Worm (Caenorhabditis elegans): ENCODE measurements around the gene B0252.5.

Gene B0252.5

ce11 chrII:6898017-6898779, 20.5 kb downstream of the B0252.5 start, which contains the start of gene hrpl-1:
Gene hrpl-1 (plus strand): TSS chrII:6898729.
- TF ChIP-seq grh-1 (GFP tag; IDR thresholded peaks at IDR 0.05) (no peak), fkh-4 (tag; optimal IDR thresholded peaks at IDR 0.05; ENCODE audit: borderline replicate concordance) (no peak), egl-27 (tag; optimal IDR thresholded peaks at IDR 0.05) (no peak), nhr-71 (tag; optimal IDR thresholded peaks at IDR 0.05) (peak; percentile 58), nhr-12 (tag; optimal IDR thresholded peaks at IDR 0.05) (no peak), isw-1 (GFP tag; IDR thresholded peaks at IDR 0.05) (no peak), zag-1 (tag; optimal IDR thresholded peaks at IDR 0.05) (no peak), efl-3 (GFP tag; optimal IDR thresholded peaks at IDR 0.05) (no peak), vab-15 (tag; optimal IDR thresholded peaks at IDR 0.05) (no peak), lin-15B (tag; optimal IDR thresholded peaks at IDR 0.05) (no peak), ztf-4 (tag; optimal IDR thresholded peaks at IDR 0.05) (no peak), sup-37 (GFP tag; optimal IDR thresholded peaks at IDR 0.05) (no peak), unc-86 (tag; optimal IDR thresholded peaks at IDR 0.05) (no peak), lsy-2 (tag; optimal IDR thresholded peaks at IDR 0.05) (peak in 1 of 2 experiments; percentile 47), snpc-4 (tag; optimal IDR thresholded peaks at IDR 0.05) (no peak), sptf-1 (tag; optimal IDR thresholded peaks at IDR 0.05) (no peak), hpl-2 (GFP tag; optimal IDR thresholded peaks at IDR 0.05) (no peak), nhr-28 (tag; optimal IDR thresholded peaks at IDR 0.05) (no peak), dpl-1 (GFP tag; optimal IDR thresholded peaks at IDR 0.05) (peak in 2 of 3 experiments; percentile 30 to 54), C04F5.9 (tag; optimal IDR thresholded peaks at IDR 0.05) (no peak), pax-3 (tag; optimal IDR thresholded peaks at IDR 0.05) (no peak), fkh-8 (tag; optimal IDR thresholded peaks at IDR 0.05) (no peak), mdl-1 (tag; optimal IDR thresholded peaks at IDR 0.05) (peak in 1 of 2 experiments; percentile 26), fkh-10 (GFP tag; optimal IDR thresholded peaks at IDR 0.05) (no peak), nhr-20 (tag; optimal IDR thresholded peaks at IDR 0.05) (peak; percentile 34), C34B4.2 (tag; optimal IDR thresholded peaks at IDR 0.05) (no peak), unc-98 (GFP tag; IDR thresholded peaks at IDR 0.05) (no peak), ceh-63 (GFP tag; optimal IDR thresholded peaks at IDR 0.05) (no peak), ztf-11 (tag; optimal IDR thresholded peaks at IDR 0.05) (no peak), egl-13 (tag; optimal IDR thresholded peaks at IDR 0.05) (no peak), dsc-1 (tag; optimal IDR thresholded peaks at IDR 0.05) (peak; percentile 48), mab-9 (GFP tag; IDR thresholded peaks at IDR 0.05) (no peak), snu-23 (GFP tag; optimal IDR thresholded peaks at IDR 0.05) (peak; percentile 52), tlp-1 (tag; optimal IDR thresholded peaks at IDR 0.05) (no peak), unc-30 (tag; optimal IDR thresholded peaks at IDR 0.05) (no peak), nhr-77 (tag; optimal IDR thresholded peaks at IDR 0.05) (no peak), unc-62 (GFP tag; optimal IDR thresholded peaks at IDR 0.05) (no peak), F16B12.6 (tag; optimal IDR thresholded peaks at IDR 0.05) (no peak), ceh-8 (GFP tag; optimal IDR thresholded peaks at IDR 0.05) (no peak), elt-2 (tag; optimal IDR thresholded peaks at IDR 0.05) (no peak), hlh-17 (GFP tag; optimal IDR thresholded peaks at IDR 0.05; ENCODE audit: borderline replicate concordance) (no peak), lin-39 (tag; optimal IDR thresholded peaks at IDR 0.05) (no peak), xbp-1 (tag; optimal IDR thresholded peaks at IDR 0.05) (peak; percentile 28), nhr-19 (GFP tag; conservative IDR thresholded peaks at IDR 0.05) (peak; percentile 30; the same call in 1 of the 2 replicates), tbx-2 (tag; optimal IDR thresholded peaks at IDR 0.05) (no peak), lin-35 (GFP tag; optimal IDR thresholded peaks at IDR 0.05) (peak in 1 of 2 experiments; percentile 74), unc-130 (tag; optimal IDR thresholded peaks at IDR 0.05) (no peak), alr-1 (tag; optimal IDR thresholded peaks at IDR 0.05; ENCODE audit: borderline replicate concordance) (no peak), lin-14 (GFP tag; optimal IDR thresholded peaks at IDR 0.05) (no peak), nhr-85 (tag) (peak; percentile 26), ceh-90 (tag; optimal IDR thresholded peaks at IDR 0.05) (no peak)

Data from whole organism, L1 larva.